Fruit fly (Drosophila melanogaster) whole organism, prepupa: Measurements from ENCODE around the gene CG14435.

Experiments
- CG10631 ChIP-seq: fragments of 200-800 bp; sonication (Bioruptor generic); optimal IDR thresholded peaks from 2 replicates; lab custom pipeline; 2016; ENCODE audit warnings: missing biosample characterization, missing genetic modification characterization
- CG11294 ChIP-seq: fragments of 200-800 bp; sonication (Bioruptor generic); IDR thresholded peaks from 2 replicates; pipeline ENCODE4 v1.3.6; 2022; ENCODE audit warnings: missing biosample characterization, missing genetic modification characterization
- CG11762 ChIP-seq: fragments of 200-800 bp; sonication (Bioruptor generic); optimal IDR thresholded peaks from 3 replicates; lab custom pipeline; 2016; ENCODE audit warnings: missing biosample characterization, missing genetic modification characterization; ENCODE audit not compliant: insufficient read depth
- CG15336 ChIP-seq: fragments of 200-800 bp; sonication (Bioruptor generic); IDR thresholded peaks from 2 replicates; pipeline ENCODE4 v1.3.6; 2022; ENCODE audit warnings: missing biosample characterization, missing genetic modification characterization
- CG16779 ChIP-seq: fragments of 200-800 bp; sonication (Bioruptor generic); optimal IDR thresholded peaks from 3 replicates; lab custom pipeline; 2017; ENCODE audit warnings: missing biosample characterization, mild to moderate bottlenecking, missing genetic modification characterization
- CG32006 ChIP-seq: fragments of 200-800 bp; sonication (Bioruptor generic); optimal IDR thresholded peaks from 3 replicates; lab custom pipeline; 2017; ENCODE audit warnings: missing biosample characterization, mild to moderate bottlenecking, missing genetic modification characterization
- CG34406 ChIP-seq: fragments of 200-800 bp; sonication (Bioruptor generic); optimal IDR thresholded peaks from 3 replicates; lab custom pipeline; 2016; ENCODE audit warnings: missing biosample characterization, missing genetic modification characterization
- CG4318 ChIP-seq: fragments of 200-800 bp; sonication (Bioruptor generic); optimal IDR thresholded peaks from 3 replicates; lab custom pipeline; 2017; ENCODE audit warnings: missing biosample characterization, mild to moderate bottlenecking, missing genetic modification characterization
- CG6163 ChIP-seq: fragments of 200-800 bp; sonication (Bioruptor generic); IDR thresholded peaks from 3 replicates; pipeline ENCODE4 v1.3.6; 2022; ENCODE audit warnings: missing biosample characterization, missing genetic modification characterization
- CG6276 ChIP-seq: fragments of 200-800 bp; sonication (Bioruptor generic); optimal IDR thresholded peaks from 2 replicates; lab custom pipeline; 2017; ENCODE audit warnings: missing biosample characterization, mild to moderate bottlenecking, missing genetic modification characterization
- CG6808 ChIP-seq: fragments of 200-800 bp; sonication (Bioruptor generic); optimal IDR thresholded peaks from 3 replicates; lab custom pipeline; 2017; ENCODE audit warnings: missing biosample characterization, missing genetic modification characterization, mild to moderate bottlenecking, moderate library complexity, missing genetic modification reagents
- CG6854 ChIP-seq: fragments of 200-800 bp; sonication (Bioruptor generic); optimal IDR thresholded peaks from 2 replicates; lab custom pipeline; 2017; ENCODE audit warnings: missing biosample characterization, mild to moderate bottlenecking, missing genetic modification characterization
- CG8119 ChIP-seq: fragments of 200-800 bp; sonication (Bioruptor generic); IDR thresholded peaks from 3 replicates; pipeline ENCODE4 v1.3.6; 2022; ENCODE audit warnings: missing biosample characterization, missing genetic modification characterization
- CG8319 ChIP-seq: fragments of 200-800 bp; sonication (Bioruptor generic); optimal IDR thresholded peaks from 3 replicates; lab custom pipeline; 2016; ENCODE audit warnings: missing biosample characterization, missing genetic modification characterization
- CG8632 ChIP-seq: fragments of 200-800 bp; sonication (Bioruptor generic); optimal IDR thresholded peaks from 3 replicates; lab custom pipeline; 2016; ENCODE audit warnings: missing biosample characterization, missing genetic modification characterization
- CG9139 ChIP-seq: fragments of 200-800 bp; sonication (Bioruptor generic); optimal IDR thresholded peaks from 3 replicates; lab custom pipeline; 2017; ENCODE audit warnings: missing biosample characterization, mild to moderate bottlenecking, missing genetic modification characterization
- Eip75B ChIP-seq: fragments of 200-800 bp; sonication (Bioruptor generic); optimal IDR thresholded peaks from 3 replicates; lab custom pipeline; 2016; ENCODE audit warnings: missing biosample characterization, missing genetic modification characterization
- Eip78C ChIP-seq: fragments of 200-800 bp; sonication (Bioruptor generic); peaks from one replicate; lab custom pipeline; 2016; ENCODE audit warnings: missing biosample characterization, missing genetic modification characterization
- Eip93F ChIP-seq: fragments of 200-800 bp; sonication (Bioruptor generic); optimal IDR thresholded peaks from 2 replicates; lab custom pipeline; 2016; ENCODE audit warnings: missing biosample characterization, mild to moderate bottlenecking, missing genetic modification characterization
- Ets21C ChIP-seq: fragments of 200-800 bp; sonication (Bioruptor generic); optimal IDR thresholded peaks from 3 replicates; lab custom pipeline; 2016; ENCODE audit warnings: missing biosample characterization, missing genetic modification characterization
- Ets96B ChIP-seq: fragments of 200-800 bp; optimal IDR thresholded peaks from 2 replicates; lab custom pipeline; 2019; ENCODE audit warnings: missing biosample characterization, mild to moderate bottlenecking, missing genetic modification characterization, moderate library complexity
- Gug ChIP-seq: fragments of 200-800 bp; sonication (Bioruptor generic); IDR thresholded peaks from 2 replicates; pipeline ENCODE4 v1.3.6; 2022; ENCODE audit warnings: missing biosample characterization, missing genetic modification characterization
- Hr4 ChIP-seq: fragments of 200-800 bp; sonication (Bioruptor generic); optimal IDR thresholded peaks from 3 replicates; lab custom pipeline; 2016; ENCODE audit warnings: missing biosample characterization, missing genetic modification characterization
- Lpt ChIP-seq: fragments of 200-800 bp; sonication (Bioruptor generic); optimal IDR thresholded peaks from 3 replicates; lab custom pipeline; 2016; ENCODE audit warnings: missing biosample characterization, missing genetic modification characterization
- OdsH ChIP-seq: fragments of 200-800 bp; sonication (Bioruptor generic); optimal IDR thresholded peaks from 3 replicates; lab custom pipeline; 2016; ENCODE audit warnings: missing biosample characterization, missing genetic modification characterization
- Sox14 ChIP-seq: fragments of 200-800 bp; sonication (Bioruptor generic); optimal IDR thresholded peaks from 3 replicates; lab custom pipeline; 2016; ENCODE audit warnings: missing biosample characterization, missing genetic modification characterization
- Sox15 ChIP-seq: fragments of 200-800 bp; sonication (Bioruptor generic); optimal IDR thresholded peaks from 3 replicates; lab custom pipeline; 2016; ENCODE audit warnings: missing biosample characterization, missing genetic modification characterization
- cyc ChIP-seq: fragments of 200-800 bp; sonication (Bioruptor generic); optimal IDR thresholded peaks from 3 replicates; lab custom pipeline; 2016; ENCODE audit warnings: missing biosample characterization, missing genetic modification characterization
- dac ChIP-seq: fragments of 200-800 bp; sonication (Bioruptor generic); optimal IDR thresholded peaks from 2 replicates; lab custom pipeline; 2017; ENCODE audit warnings: missing biosample characterization, mild to moderate bottlenecking, missing genetic modification characterization
- eg ChIP-seq: fragments of 200-800 bp; sonication (Bioruptor generic); IDR thresholded peaks from 3 replicates; pipeline ENCODE4 v1.3.6; 2022; ENCODE audit warnings: missing biosample characterization, missing genetic modification characterization
- fd59A ChIP-seq: fragments of 200-800 bp; sonication (Bioruptor generic); optimal IDR thresholded peaks from 2 replicates; lab custom pipeline; 2017; ENCODE audit warnings: missing biosample characterization, mild to moderate bottlenecking, missing genetic modification characterization, missing genetic modification reagents
- fd85E ChIP-seq: fragments of 200-800 bp; sonication (Bioruptor generic); optimal IDR thresholded peaks from 3 replicates; lab custom pipeline; 2016; ENCODE audit warnings: missing biosample characterization, missing genetic modification characterization
- fkh ChIP-seq: fragments of 200-800 bp; sonication (Bioruptor generic); optimal IDR thresholded peaks from 3 replicates; lab custom pipeline; 2017; ENCODE audit warnings: missing biosample characterization, mild to moderate bottlenecking, missing genetic modification characterization, moderate library complexity
- pdm3 ChIP-seq: fragments of 200-800 bp; sonication (Bioruptor generic); optimal IDR thresholded peaks from 3 replicates; lab custom pipeline; 2016; ENCODE audit warnings: missing biosample characterization, missing genetic modification characterization
- ss ChIP-seq, 2 experiments: fragments of 200-800 bp; sonication (Bioruptor generic); optimal IDR thresholded peaks; 2 replicates in 1 of 2; 3 replicates in 1 of 2; lab custom pipeline; 2017 to 2018; ENCODE audit warnings: mild to moderate bottlenecking in 2 of 2, missing biosample characterization in 2 of 2, missing genetic modification characterization in 2 of 2, moderate library complexity in 1 of 2
- vri ChIP-seq: fragments of 200-800 bp; sonication (Bioruptor generic); optimal IDR thresholded peaks from 3 replicates; lab custom pipeline; 2016; ENCODE audit warnings: missing biosample characterization, mild to moderate bottlenecking, missing genetic modification characterization

The CG14435 gene

DNA sequence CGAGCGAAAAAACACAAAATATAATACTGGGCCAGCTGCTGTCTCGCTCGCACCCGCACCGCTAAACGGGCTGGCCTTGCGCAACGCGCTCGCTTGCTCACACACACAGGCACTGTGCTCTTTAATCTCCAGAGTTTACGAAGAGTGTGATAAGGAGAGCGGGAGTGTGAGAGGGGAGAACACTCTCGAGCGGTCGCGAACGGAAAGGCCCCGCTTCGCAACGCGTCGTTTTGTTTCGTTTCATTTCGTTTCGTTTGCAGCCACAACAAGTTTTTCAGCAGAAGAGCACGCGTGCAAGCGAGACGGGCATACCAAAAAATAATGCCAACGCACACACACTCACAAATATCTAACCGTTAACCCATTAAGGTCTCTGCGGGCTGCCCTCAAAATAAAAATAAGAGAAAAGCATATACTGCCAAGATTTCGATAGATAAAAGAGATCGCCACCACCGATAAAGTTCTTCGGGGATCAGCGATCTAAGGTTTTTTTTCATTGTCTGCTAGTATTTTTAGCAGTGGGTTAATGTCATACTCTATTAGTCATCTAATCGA, 17.9 kb upstream of the CG14435 start (continued):
- TF ChIP-seq CG6276 (GFP tag; lab: Kevin White, UChicago) (peak; percentile 80), Ets21C (peak; percentile 69), fkh (GFP tag; lab: Kevin White, UChicago) (peak; percentile 78), Hr4 (GFP tag; lab: Kevin White, UChicago) (peak; percentile 83), CG8319 (no peak), CG9139 (peak; percentile 23), fd59A (GFP tag; lab: Kevin White, UChicago) (peak; percentile 69), cyc (GFP tag; lab: Kevin White, UChicago) (peak; percentile 75), Lpt (GFP tag; lab: Kevin White, UChicago) (peak; percentile 10), CG6854 (GFP tag; lab: Kevin White, UChicago) (peak; percentile 40), CG6808 (GFP tag; lab: Kevin White, UChicago) (peak; percentile 64), CG4318 (GFP tag; lab: Kevin White, UChicago) (peak; percentile 79), CG11762 (peak; percentile 17), Sox14 (GFP tag; lab: Kevin White, UChicago) (peak; percentile 84), pdm3 (GFP tag; lab: Kevin White, UChicago) (peak; percentile 78), Ets96B (tag; lab: Kevin White, UChicago) (peak; percentile 73), CG8632 (GFP tag; lab: Kevin White, UChicago) (peak; percentile 69), Sox15 (GFP tag; lab: Kevin White, UChicago) (peak; percentile 62), CG10631 (GFP tag; lab: Kevin White, UChicago) (peak; percentile 78), Gug (GFP tag; lab: Robert Waterston, UW) (peak; percentile 88), CG16779 (tag; lab: Kevin White, UChicago) (peak; percentile 42), CG34406 (GFP tag; lab: Kevin White, UChicago) (peak; percentile 66), CG6163 (GFP tag; lab: Robert Waterston, UW) (peak; percentile 83), OdsH (GFP tag; lab: Kevin White, UChicago) (peak; percentile 71), vri (GFP tag; lab: Kevin White, UChicago) (peak; percentile 72), Eip78C (GFP tag; lab: Kevin White, UChicago) (peak; percentile 95), eg (peak; percentile 91), dac (GFP tag; lab: Kevin White, UChicago) (peak; percentile 67)

DNA sequence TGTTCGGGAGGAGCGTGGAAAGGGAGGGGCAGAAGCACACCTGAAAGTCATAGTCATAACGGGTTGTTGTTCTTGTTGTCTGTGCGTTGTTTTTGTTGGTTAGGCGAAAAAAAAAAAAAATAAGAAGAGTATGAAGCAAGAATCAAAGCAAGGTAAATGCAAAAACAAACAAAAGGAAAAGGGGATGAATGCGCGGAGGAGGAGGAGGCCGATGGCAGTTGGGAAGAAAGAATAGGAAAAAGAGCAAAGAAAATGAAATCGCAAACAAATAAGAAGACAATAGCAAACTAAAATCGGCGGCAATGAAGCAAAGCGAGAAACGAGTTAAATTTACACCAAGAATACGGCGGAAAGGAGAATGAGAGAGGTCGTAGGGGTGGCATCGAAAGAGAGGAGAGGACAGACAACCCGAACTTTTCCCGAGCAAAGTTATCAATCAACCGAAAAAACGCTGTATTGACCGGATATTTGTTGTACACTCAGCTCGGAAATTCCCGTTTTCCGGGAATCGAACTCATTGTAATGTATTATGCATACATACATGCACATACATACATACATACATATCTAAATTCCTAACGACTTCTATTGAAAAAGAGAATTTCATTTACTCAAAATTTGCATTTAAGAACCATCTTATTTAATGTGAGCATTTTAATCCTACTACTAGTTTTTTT, 16.8 kb upstream of the CG14435 start:
- no peak for TF ChIP-seq Eip75B (GFP tag; lab: Kevin White, UChicago)
- 0 out of 2 replicates have a peak, but pooled peaks have one; percentile 13 for TF ChIP-seq CG15336 (GFP tag; lab: Robert Waterston, UW)
- no peak for TF ChIP-seq CG11294 (GFP tag; lab: Robert Waterston, UW)
- peak; percentile 10 to 32 for TF ChIP-seq ss (GFP tag; optimal IDR thresholded peaks at IDR 0.05; lab: Kevin White, UChicago)
- TF ChIP-seq fd85E (GFP tag; lab: Kevin White, UChicago) = no peak
- peak; percentile 58; the same call in 2 of the 3 replicates for TF ChIP-seq CG8119 (GFP tag; lab: Robert Waterston, UW)
- no peak for TF ChIP-seq Eip93F
- TF ChIP-seq CG32006 (GFP tag; lab: Kevin White, UChicago) = peak; percentile 20
- TF ChIP-seq fkh (GFP tag; lab: Kevin White, UChicago) = peak; percentile 44
- peak; percentile 46 for TF ChIP-seq Hr4 (GFP tag; lab: Kevin White, UChicago)
- TF ChIP-seq, all 60 proteins: peak for 6
